Fruit fly (Drosophila melanogaster): ENCODE measurements around the gene slgA.

slgA gene

dm6 chrX:21345036-21345500, 28.7 kb upstream of the slgA start, which contains the start of gene dod (continued):
- TF ChIP-seq CG11762 (GFP tag; optimal IDR thresholded peaks at IDR 0.05; ENCODE audit: insufficient read depth) (no peak), CG11294 (GFP tag; IDR thresholded peaks at IDR 0.05) (no peak), vri (GFP tag; optimal IDR thresholded peaks at IDR 0.05) (no peak), CG4318 (GFP tag; optimal IDR thresholded peaks at IDR 0.05) (no peak), CG6276 (GFP tag; optimal IDR thresholded peaks at IDR 0.05) (no peak), Sox102F (GFP tag; optimal IDR thresholded peaks at IDR 0.05) (no peak), CG9139 (GFP tag; optimal IDR thresholded peaks at IDR 0.05) (no peak), salr (GFP tag; optimal IDR thresholded peaks at IDR 0.05) (no peak), CG32006 (GFP tag; optimal IDR thresholded peaks at IDR 0.05) (peak; percentile 60), CG31627 (GFP tag; optimal IDR thresholded peaks at IDR 0.05) (peak; percentile 53), svp (GFP tag) (no peak), Hr39 (GFP tag; optimal IDR thresholded peaks at IDR 0.05) (peak; percentile 53), CG15336 (GFP tag; IDR thresholded peaks at IDR 0.05) (peak; percentile 55), CG6808 (GFP tag; optimal IDR thresholded peaks at IDR 0.05) (peak; percentile 25), Sox14 (GFP tag; optimal IDR thresholded peaks at IDR 0.05) (peak; percentile 66), Eip78C (GFP tag) (peak; percentile 85), Smox (GFP tag; optimal IDR thresholded peaks at IDR 0.05) (peak; percentile 53), Sox15 (GFP tag; optimal IDR thresholded peaks at IDR 0.05) (no peak), spab (GFP tag; optimal IDR thresholded peaks at IDR 0.05) (no peak), CG34406 (GFP tag; optimal IDR thresholded peaks at IDR 0.05) (peak; percentile 42), dac (GFP tag; optimal IDR thresholded peaks at IDR 0.05) (peak; percentile 6), CG6854 (GFP tag; optimal IDR thresholded peaks at IDR 0.05) (no peak), pdm3 (GFP tag; optimal IDR thresholded peaks at IDR 0.05) (no peak)

- TF ChIP-seq Hr39 (GFP tag; optimal IDR thresholded peaks at IDR 0.05) (peak; percentile 87), CG11762 (GFP tag; optimal IDR thresholded peaks at IDR 0.05; ENCODE audit: insufficient read depth) (peak; percentile 66), fd59A (GFP tag; optimal IDR thresholded peaks at IDR 0.05) (peak; percentile 52), CG8319 (GFP tag; optimal IDR thresholded peaks at IDR 0.05) (peak; percentile 51), CG11294 (GFP tag; IDR thresholded peaks at IDR 0.05) (peak; percentile 23; the same call in 1 of the 2 replicates), ss (GFP tag; optimal IDR thresholded peaks at IDR 0.05) (no peak), Ets96B (tag; optimal IDR thresholded peaks at IDR 0.05) (peak; percentile 60), Sox102F (GFP tag; optimal IDR thresholded peaks at IDR 0.05) (peak; percentile 72), Eip78C (GFP tag) (peak; percentile 93), Ets21C (GFP tag; optimal IDR thresholded peaks at IDR 0.05) (peak; percentile 71), Blimp-1 (GFP tag; optimal IDR thresholded peaks at IDR 0.05) (no peak), svp (GFP tag) (peak; percentile 91), CG6808 (GFP tag; optimal IDR thresholded peaks at IDR 0.05) (peak; percentile 53), CG15336 (GFP tag; IDR thresholded peaks at IDR 0.05) (peak; percentile 74), CG8632 (GFP tag; optimal IDR thresholded peaks at IDR 0.05) (peak; percentile 70), net (GFP tag; optimal IDR thresholded peaks at IDR 0.05) (peak; percentile 48), CG31627 (GFP tag; optimal IDR thresholded peaks at IDR 0.05) (peak; percentile 83), pdm3 (GFP tag; optimal IDR thresholded peaks at IDR 0.05) (peak; percentile 86), CG8119 (GFP tag; IDR thresholded peaks at IDR 0.05) (peak; percentile 60; the same call in 2 of the 3 replicates), OdsH (GFP tag; optimal IDR thresholded peaks at IDR 0.05) (no peak), spab (GFP tag; optimal IDR thresholded peaks at IDR 0.05) (no peak), achi (GFP tag; optimal IDR thresholded peaks at IDR 0.05) (peak; percentile 70), CG34406 (GFP tag; optimal IDR thresholded peaks at IDR 0.05) (peak; percentile 63), Sox14 (GFP tag; optimal IDR thresholded peaks at IDR 0.05) (peak; percentile 75), CG1621 (tag; optimal IDR thresholded peaks at IDR 0.05) (peak; percentile 28), dsx (GFP tag; optimal IDR thresholded peaks at IDR 0.05; ENCODE audit: poor library complexity, severe bottlenecking) (peak; percentile 67), CG4318 (GFP tag; optimal IDR thresholded peaks at IDR 0.05) (no peak), fd85E (GFP tag; optimal IDR thresholded peaks at IDR 0.05) (no peak), Lpt (GFP tag; optimal IDR thresholded peaks at IDR 0.05) (peak; percentile 51), Gug (GFP tag; IDR thresholded peaks at IDR 0.05) (peak; percentile 53; the same call in 1 of the 2 replicates), CG6792 (GFP tag; optimal IDR thresholded peaks at IDR 0.05) (peak; percentile 70), fkh (GFP tag; optimal IDR thresholded peaks at IDR 0.05) (no peak), CG6276 (GFP tag; optimal IDR thresholded peaks at IDR 0.05) (no peak), CG9139 (GFP tag; optimal IDR thresholded peaks at IDR 0.05) (no peak), esn (GFP tag; optimal IDR thresholded peaks at IDR 0.05) (peak; percentile 82), Hr38 (GFP tag; optimal IDR thresholded peaks at IDR 0.05) (no peak), eg (GFP tag; IDR thresholded peaks at IDR 0.05) (peak; percentile 64), Met (GFP tag; optimal IDR thresholded peaks at IDR 0.05) (peak; percentile 81), CG10669 (GFP tag; optimal IDR thresholded peaks at IDR 0.05) (peak; percentile 65), CG7368 (GFP tag; optimal IDR thresholded peaks at IDR 0.05) (peak; percentile 19)
These were observed 23.9 kb upstream of the slgA start, which contains the start of the genes peng and sol for dm6 chrX:21349800-21350309. Gene peng, minus strand, starts transcription at chrX:21349843. Gene sol, plus strand, starts transcription at chrX:21350280.

Data from whole organism, prepupa.